Fruit fly (Drosophila melanogaster): ENCODE results near the gene CG31636.
A peak's percentile ranks its signal among the peaks of the same experiment; 100 is the strongest.

The CG31636 gene

dm6 chr2L:6698387-6698786, 40.4 kb upstream of the CG31636 start:
- TF ChIP-seq dmrt93B (GFP tag; optimal IDR thresholded peaks at IDR 0.05) (peak; percentile 31), psq (GFP tag; optimal IDR thresholded peaks at IDR 0.05) (peak; percentile 51), brk (GFP tag; optimal IDR thresholded peaks at IDR 0.05) (no peak), foxo (GFP tag; optimal IDR thresholded peaks at IDR 0.05) (peak in 1 of 2 experiments; percentile 59), Hnf4 (GFP tag; optimal IDR thresholded peaks at IDR 0.05) (peak; percentile 48), Mio (GFP tag; optimal IDR thresholded peaks at IDR 0.05) (no peak), Rel (GFP tag; optimal IDR thresholded peaks at IDR 0.05) (no peak), Rel (tag; optimal IDR thresholded peaks at IDR 0.05) (no peak), Abd-B (GFP tag; optimal IDR thresholded peaks at IDR 0.05) (no peak), GATAd (GFP tag; optimal IDR thresholded peaks at IDR 0.05) (no peak), OdsH (GFP tag; optimal IDR thresholded peaks at IDR 0.05) (peak; percentile 60), ey (GFP tag; optimal IDR thresholded peaks at IDR 0.05) (peak; percentile 63), HLH106 (tag; optimal IDR thresholded peaks at IDR 0.05) (peak; percentile 68), sage (GFP tag; optimal IDR thresholded peaks at IDR 0.05) (no peak), br (GFP tag; optimal IDR thresholded peaks at IDR 0.05) (peak; percentile 70), h (GFP tag; optimal IDR thresholded peaks at IDR 0.05) (peak; percentile 63), N (GFP tag; optimal IDR thresholded peaks at IDR 0.05) (no peak), pan (optimal IDR thresholded peaks at IDR 0.05) (no peak), Myc (optimal IDR thresholded peaks at IDR 0.05) (no peak), Jra (GFP tag; optimal IDR thresholded peaks at IDR 0.05) (no peak), CrebA (GFP tag; optimal IDR thresholded peaks at IDR 0.05; ENCODE audit: borderline replicate concordance) (no peak), CG9705 (GFP tag; optimal IDR thresholded peaks at IDR 0.05) (no peak), Sp1 (GFP tag; optimal IDR thresholded peaks at IDR 0.05) (peak; percentile 52), lola (GFP tag; optimal IDR thresholded peaks at IDR 0.05) (no peak), usp (GFP tag; optimal IDR thresholded peaks at IDR 0.05) (no peak), Hr83 (GFP tag; optimal IDR thresholded peaks at IDR 0.05; ENCODE audit: poor library complexity, severe bottlenecking) (no peak), jim (GFP tag; optimal IDR thresholded peaks at IDR 0.05) (no peak), CG32264 (GFP tag; optimal IDR thresholded peaks at IDR 0.05) (peak; percentile 14), rgr (GFP tag; optimal IDR thresholded peaks at IDR 0.05) (peak; percentile 66), Hr78 (GFP tag; optimal IDR thresholded peaks at IDR 0.05) (no peak), fru (GFP tag; optimal IDR thresholded peaks at IDR 0.05) (peak; percentile 71), sv (GFP tag; optimal IDR thresholded peaks at IDR 0.05) (no peak), Dif (GFP tag; optimal IDR thresholded peaks at IDR 0.05; ENCODE audit: partially characterized antibody) (no peak)

- no peak for TF ChIP-seq Sp1 (GFP tag; optimal IDR thresholded peaks at IDR 0.05)
- no peak for TF ChIP-seq pan (optimal IDR thresholded peaks at IDR 0.05)
- TF ChIP-seq HLH106 (tag; optimal IDR thresholded peaks at IDR 0.05), result no peak
- TF ChIP-seq Abd-B (GFP tag; optimal IDR thresholded peaks at IDR 0.05), result no peak
- TF ChIP-seq CG32264 (GFP tag; optimal IDR thresholded peaks at IDR 0.05), result no peak
- TF ChIP-seq Rel (GFP tag; optimal IDR thresholded peaks at IDR 0.05), result no peak
- TF ChIP-seq Rel (tag; optimal IDR thresholded peaks at IDR 0.05), result no peak
- no peak for TF ChIP-seq CrebA (GFP tag; optimal IDR thresholded peaks at IDR 0.05; ENCODE audit: borderline replicate concordance)
- no peak for TF ChIP-seq sage (GFP tag; optimal IDR thresholded peaks at IDR 0.05)
- no peak for TF ChIP-seq Hnf4 (GFP tag; optimal IDR thresholded peaks at IDR 0.05)
- TF ChIP-seq Dfd (GFP tag; optimal IDR thresholded peaks at IDR 0.05), result no peak
- TF ChIP-seq Hr78 (GFP tag; optimal IDR thresholded peaks at IDR 0.05), result no peak
- TF ChIP-seq Hr83 (GFP tag; optimal IDR thresholded peaks at IDR 0.05; ENCODE audit: poor library complexity, severe bottlenecking), result no peak
- TF ChIP-seq brk (GFP tag; optimal IDR thresholded peaks at IDR 0.05), result no peak
- TF ChIP-seq lola (GFP tag; optimal IDR thresholded peaks at IDR 0.05), result no peak
These were observed 38.3 kb upstream of the CG31636 start for dm6 chr2L:6696229-6696628.

- TF ChIP-seq fru (GFP tag; optimal IDR thresholded peaks at IDR 0.05) (peak; percentile 49), Dif (GFP tag; optimal IDR thresholded peaks at IDR 0.05; ENCODE audit: partially characterized antibody) (no peak), Rel (GFP tag; optimal IDR thresholded peaks at IDR 0.05) (no peak), Rel (tag; optimal IDR thresholded peaks at IDR 0.05) (no peak), dsf (GFP tag; optimal IDR thresholded peaks at IDR 0.05; ENCODE audit: borderline replicate concordance) (no peak), Sp1 (GFP tag; optimal IDR thresholded peaks at IDR 0.05) (peak; percentile 65), woc (GFP tag; optimal IDR thresholded peaks at IDR 0.05) (peak; percentile 35), Hr83 (GFP tag; optimal IDR thresholded peaks at IDR 0.05; ENCODE audit: poor library complexity, severe bottlenecking) (no peak), lola (GFP tag; optimal IDR thresholded peaks at IDR 0.05) (no peak), tai (GFP tag; optimal IDR thresholded peaks at IDR 0.05) (no peak), pan (optimal IDR thresholded peaks at IDR 0.05) (no peak), N (GFP tag; optimal IDR thresholded peaks at IDR 0.05) (no peak), usp (GFP tag; optimal IDR thresholded peaks at IDR 0.05) (no peak), CrebA (GFP tag; optimal IDR thresholded peaks at IDR 0.05; ENCODE audit: borderline replicate concordance) (no peak), foxo (GFP tag; optimal IDR thresholded peaks at IDR 0.05) (peak in 1 of 2 experiments; percentile 56), sv (GFP tag; optimal IDR thresholded peaks at IDR 0.05) (no peak), brk (GFP tag; optimal IDR thresholded peaks at IDR 0.05) (no peak), Hr78 (GFP tag; optimal IDR thresholded peaks at IDR 0.05) (no peak), GATAd (GFP tag; optimal IDR thresholded peaks at IDR 0.05) (no peak), dl (GFP tag; optimal IDR thresholded peaks at IDR 0.05; ENCODE audit: insufficient read depth in 1 of 2, partially characterized antibody in 2 of 2) (no peak), Dfd (GFP tag; optimal IDR thresholded peaks at IDR 0.05) (no peak), Vsx2 (GFP tag; optimal IDR thresholded peaks at IDR 0.05; ENCODE audit: partially characterized antibody) (no peak), rgr (GFP tag; optimal IDR thresholded peaks at IDR 0.05) (peak; percentile 24), br (GFP tag; optimal IDR thresholded peaks at IDR 0.05) (peak; percentile 37), CG32264 (GFP tag; optimal IDR thresholded peaks at IDR 0.05) (no peak), Hnf4 (GFP tag; optimal IDR thresholded peaks at IDR 0.05) (no peak), OdsH (GFP tag; optimal IDR thresholded peaks at IDR 0.05) (peak; percentile 45), psq (GFP tag; optimal IDR thresholded peaks at IDR 0.05) (peak; percentile 40), ey (GFP tag; optimal IDR thresholded peaks at IDR 0.05) (peak; percentile 23), jim (GFP tag; optimal IDR thresholded peaks at IDR 0.05) (no peak), Mio (GFP tag; optimal IDR thresholded peaks at IDR 0.05) (no peak), h (GFP tag; optimal IDR thresholded peaks at IDR 0.05) (peak; percentile 65), CG9705 (GFP tag; optimal IDR thresholded peaks at IDR 0.05) (peak; percentile 18), HLH106 (tag; optimal IDR thresholded peaks at IDR 0.05) (peak; percentile 52), sage (GFP tag; optimal IDR thresholded peaks at IDR 0.05) (no peak), Jra (GFP tag; optimal IDR thresholded peaks at IDR 0.05) (no peak), Abd-B (GFP tag; optimal IDR thresholded peaks at IDR 0.05) (no peak), dmrt93B (GFP tag; optimal IDR thresholded peaks at IDR 0.05) (no peak)
These were observed 35.9 kb upstream of the CG31636 start for dm6 chr2L:6693794-6694254.
